Fruit fly (Drosophila melanogaster) whole organism, embryonic: ENCODE data around the gene CG42538.
A peak's percentile ranks its signal among the peaks of the same experiment; 100 is the strongest.

Experiments used
- Awh ChIP-seq: fragments of 200-800 bp; sonication (Bioruptor generic); IDR thresholded peaks from 2 replicates; pipeline ENCODE4, ENCODE4 v1.3.6; 2022; ENCODE audit warnings: missing biosample characterization, missing genetic modification characterization
- CG1233 ChIP-seq: fragments of 200-800 bp; sonication (Bioruptor generic); optimal IDR thresholded peaks from 4 replicates; lab custom pipeline; 2018; ENCODE audit warnings: missing biosample characterization, mild to moderate bottlenecking, missing genetic modification characterization
- CG13894 ChIP-seq: fragments of 200-800 bp; sonication (Bioruptor generic); optimal IDR thresholded peaks from 3 replicates; lab custom pipeline; 2018; ENCODE audit warnings: missing biosample characterization, mild to moderate bottlenecking, missing genetic modification characterization, moderate library complexity
- CG1529 ChIP-seq: fragments of 200-800 bp; sonication (Bioruptor generic); optimal IDR thresholded peaks from 3 replicates; lab custom pipeline; 2018; ENCODE audit warnings: missing biosample characterization, missing genetic modification characterization
- CG15479 ChIP-seq: fragments of 200-800 bp; sonication (Bioruptor generic); optimal IDR thresholded peaks from 3 replicates; lab custom pipeline; 2019; ENCODE audit warnings: missing biosample characterization, mild to moderate bottlenecking, missing genetic modification characterization, moderate library complexity
- CG16813 ChIP-seq: fragments of 200-800 bp; sonication (Bioruptor generic); IDR thresholded peaks from 3 replicates; pipeline ENCODE4 v1.3.6; 2022; ENCODE audit warnings: missing biosample characterization, missing genetic modification characterization; ENCODE audit not compliant: partially characterized antibody
- CG17186 ChIP-seq: fragments of 200-800 bp; sonication (Bioruptor generic); optimal IDR thresholded peaks from 3 replicates; lab custom pipeline; 2017; ENCODE audit warnings: missing biosample characterization, missing genetic modification reagents, missing genetic modification characterization
- CG18619 ChIP-seq: fragments of 200-800 bp; sonication (Bioruptor generic); optimal IDR thresholded peaks from 3 replicates; lab custom pipeline; 2017; ENCODE audit warnings: missing biosample characterization, mild to moderate bottlenecking, missing genetic modification characterization
- CG2889 ChIP-seq: fragments of 200-800 bp; sonication (Bioruptor generic); IDR thresholded peaks from 3 replicates; pipeline ENCODE4 v1.3.6; 2022; ENCODE audit warnings: missing biosample characterization, missing genetic modification characterization
- CG30431 ChIP-seq: fragments of 200-800 bp; sonication (Bioruptor generic); optimal IDR thresholded peaks from 2 replicates; lab custom pipeline; 2017; ENCODE audit warnings: missing biosample characterization, missing genetic modification characterization
- CG3065 ChIP-seq: fragments of 200-800 bp; sonication (Bioruptor generic); optimal IDR thresholded peaks from 2 replicates; lab custom pipeline; 2016; ENCODE audit warnings: missing biosample characterization, missing genetic modification characterization
- CG32767 ChIP-seq: fragments of 200-800 bp; sonication (Bioruptor generic); IDR thresholded peaks from 2 replicates; pipeline ENCODE4 v1.3.6; 2022; ENCODE audit warnings: missing biosample characterization, missing genetic modification characterization
- CG42726 ChIP-seq: fragments of 200-800 bp; sonication (Bioruptor generic); IDR thresholded peaks from 2 replicates; pipeline ENCODE4 v1.3.6; 2022; ENCODE audit warnings: missing biosample characterization, missing genetic modification characterization; ENCODE audit not compliant: partially characterized antibody
- CG4282 ChIP-seq: fragments of 200-800 bp; sonication (Bioruptor generic); optimal IDR thresholded peaks from 2 replicates; lab custom pipeline; 2016; ENCODE audit warnings: missing biosample characterization, missing genetic modification characterization
- CG5180 ChIP-seq: fragments of 200-800 bp; sonication (Bioruptor generic); optimal IDR thresholded peaks from 3 replicates; lab custom pipeline; 2017; ENCODE audit warnings: missing biosample characterization, missing genetic modification characterization, mild to moderate bottlenecking, moderate library complexity, missing genetic modification reagents
- CG6791 ChIP-seq: fragments of 200-800 bp; sonication (Bioruptor generic); IDR thresholded peaks from 3 replicates; pipeline ENCODE4 v1.3.6; 2022; ENCODE audit warnings: missing biosample characterization, missing genetic modification characterization; ENCODE audit not compliant: partially characterized antibody
- CG8359 ChIP-seq: fragments of 200-800 bp; sonication (Bioruptor generic); optimal IDR thresholded peaks from 2 replicates; lab custom pipeline; 2017; ENCODE audit warnings: missing biosample characterization, mild to moderate bottlenecking, missing genetic modification characterization, borderline replicate concordance
- Deaf1 ChIP-seq: fragments of 200-800 bp; optimal IDR thresholded peaks from 3 replicates; lab custom pipeline; 2019; ENCODE audit warnings: missing biosample characterization, mild to moderate bottlenecking, missing genetic modification characterization, moderate library complexity
- Doc2 ChIP-seq: fragments of 200-800 bp; sonication (Bioruptor generic); IDR thresholded peaks from 2 replicates; pipeline ENCODE4 v1.3.6; 2022; ENCODE audit warnings: missing biosample characterization, missing genetic modification characterization
- E2f1 ChIP-seq: fragments of 200-800 bp; sonication (Bioruptor generic); IDR thresholded peaks from 2 replicates; pipeline ENCODE4 v1.3.6; 2022; ENCODE audit warnings: missing biosample characterization, missing genetic modification characterization
- Ets65A ChIP-seq: fragments of 200-800 bp; sonication (Bioruptor generic); peaks from one replicate; lab custom pipeline; 2016; ENCODE audit warnings: missing biosample characterization, missing genetic modification characterization
- Hsf ChIP-seq: fragments of 200-800 bp; sonication (Bioruptor generic); optimal IDR thresholded peaks from 3 replicates; lab custom pipeline; 2016; ENCODE audit warnings: missing biosample characterization, missing genetic modification characterization
- Med ChIP-seq: fragments of 200-800 bp; sonication (Bioruptor generic); peaks from one replicate; lab custom pipeline; 2016; ENCODE audit warnings: missing biosample characterization, missing genetic modification characterization, mild to moderate bottlenecking, inconsistent platforms, moderate library complexity
- Mes4 ChIP-seq: fragments of 200-800 bp; sonication (Bioruptor generic); optimal IDR thresholded peaks from 2 replicates; lab custom pipeline; 2016; ENCODE audit warnings: missing biosample characterization, missing genetic modification characterization
- Oaz ChIP-seq: fragments of 200-800 bp; sonication (Bioruptor generic); IDR thresholded peaks from 2 replicates; pipeline ENCODE4 v1.3.6; 2022; ENCODE audit warnings: missing biosample characterization, missing genetic modification characterization
- Opbp ChIP-seq: fragments of 200-800 bp; sonication (Bioruptor generic); IDR thresholded peaks from 3 replicates; pipeline ENCODE4 v1.3.6; 2022; ENCODE audit warnings: missing biosample characterization, missing genetic modification characterization; ENCODE audit not compliant: partially characterized antibody
- Ravus ChIP-seq: fragments of 200-800 bp; sonication (Bioruptor generic); IDR thresholded peaks from 2 replicates; pipeline ENCODE4 v1.3.6; 2022; ENCODE audit warnings: missing biosample characterization, missing genetic modification characterization
- ab ChIP-seq: fragments of 200-800 bp; sonication (Bioruptor generic); optimal IDR thresholded peaks from 2 replicates; lab custom pipeline; 2016; ENCODE audit warnings: missing biosample characterization, missing genetic modification characterization
- abd-A ChIP-seq: fragments of 200-800 bp; sonication (Bioruptor generic); optimal IDR thresholded peaks from 3 replicates; lab custom pipeline; 2019; ENCODE audit warnings: missing biosample characterization, mild to moderate bottlenecking, missing genetic modification characterization, moderate library complexity
- bab2 ChIP-seq: fragments of 200-800 bp; sonication (Bioruptor generic); optimal IDR thresholded peaks from 2 replicates; lab custom pipeline; 2016; ENCODE audit warnings: missing biosample characterization, missing genetic modification characterization
- chinmo ChIP-seq: fragments of 200-800 bp; sonication (Bioruptor generic); IDR thresholded peaks from 4 replicates; pipeline ENCODE4 v1.3.6; 2022; ENCODE audit warnings: missing biosample characterization, missing genetic modification characterization; ENCODE audit not compliant: partially characterized antibody
- dan ChIP-seq: fragments of 200-800 bp; sonication (Bioruptor generic); IDR thresholded peaks from 2 replicates; pipeline ENCODE4 v1.3.6; 2022; ENCODE audit warnings: missing biosample characterization, missing genetic modification characterization
- dysf ChIP-seq: fragments of 200-800 bp; sonication (Bioruptor generic); IDR thresholded peaks from 3 replicates; pipeline ENCODE4 v1.3.6; 2022; ENCODE audit warnings: missing biosample characterization, missing genetic modification characterization
- ewg ChIP-seq: fragments of 200-800 bp; sonication (Bioruptor generic); optimal IDR thresholded peaks from 3 replicates; lab custom pipeline; 2017; ENCODE audit warnings: mild to moderate bottlenecking, missing biosample characterization, missing genetic modification reagents, missing genetic modification characterization
- exex ChIP-seq: fragments of 200-800 bp; sonication (Bioruptor generic); optimal IDR thresholded peaks from 4 replicates; lab custom pipeline; 2018; ENCODE audit warnings: missing biosample characterization, mild to moderate bottlenecking, missing genetic modification characterization, moderate library complexity
- grau ChIP-seq: fragments of 200-800 bp; optimal IDR thresholded peaks from 3 replicates; lab custom pipeline; 2019; ENCODE audit warnings: missing biosample characterization, mild to moderate bottlenecking, missing genetic modification characterization, moderate library complexity
- jumu ChIP-seq: fragments of 200-800 bp; sonication (Bioruptor generic); optimal IDR thresholded peaks from 3 replicates; lab custom pipeline; 2016; ENCODE audit warnings: missing biosample characterization, missing genetic modification characterization
- lilli ChIP-seq: fragments of 200-800 bp; sonication (Bioruptor generic); optimal IDR thresholded peaks from 3 replicates; lab custom pipeline; 2016; ENCODE audit warnings: missing biosample characterization, missing genetic modification characterization
- lmd ChIP-seq: fragments of 200-800 bp; sonication (Bioruptor generic); IDR thresholded peaks from 2 replicates; pipeline ENCODE4 v1.3.6; 2022; ENCODE audit warnings: missing biosample characterization, missing genetic modification characterization
- oc ChIP-seq: fragments of 200-800 bp; sonication (Bioruptor generic); optimal IDR thresholded peaks from 2 replicates; lab custom pipeline; 2018; ENCODE audit warnings: missing biosample characterization, mild to moderate bottlenecking, missing genetic modification characterization, moderate library complexity
- org-1 ChIP-seq: fragments of 200-800 bp; sonication (Bioruptor generic); optimal IDR thresholded peaks from 2 replicates; lab custom pipeline; 2017; ENCODE audit warnings: missing biosample characterization, missing genetic modification characterization
- pros ChIP-seq: fragments of 200-800 bp; sonication (Bioruptor generic); optimal IDR thresholded peaks from 3 replicates; lab custom pipeline; 2019; ENCODE audit warnings: missing biosample characterization, mild to moderate bottlenecking, missing genetic modification characterization, moderate library complexity
- psq ChIP-seq: fragments of 200-800 bp; sonication (Bioruptor generic); optimal IDR thresholded peaks from 2 replicates; lab custom pipeline; 2017; ENCODE audit warnings: missing biosample characterization, missing genetic modification characterization
- sd ChIP-seq: fragments of 200-800 bp; sonication (Bioruptor generic); optimal IDR thresholded peaks from 3 replicates; lab custom pipeline; 2018; ENCODE audit warnings: missing biosample characterization, mild to moderate bottlenecking, missing genetic modification characterization, moderate library complexity
- seq ChIP-seq: fragments of 200-800 bp; sonication (Bioruptor generic); IDR thresholded peaks from 2 replicates; pipeline ENCODE4 v1.3.6; 2022; ENCODE audit warnings: missing biosample characterization, missing genetic modification characterization
- slou ChIP-seq: fragments of 200-800 bp; sonication (Bioruptor generic); optimal IDR thresholded peaks from 3 replicates; lab custom pipeline; 2016; ENCODE audit warnings: missing biosample characterization, missing genetic modification characterization
- sna ChIP-seq: fragments of 200-800 bp; sonication (Bioruptor generic); IDR thresholded peaks from 2 replicates; pipeline ENCODE4 v1.3.6; 2022; ENCODE audit warnings: missing biosample characterization, missing genetic modification characterization; ENCODE audit not compliant: partially characterized antibody
- sqz ChIP-seq: fragments of 200-800 bp; sonication (Bioruptor generic); optimal IDR thresholded peaks from 3 replicates; lab custom pipeline; 2018; ENCODE audit warnings: missing biosample characterization, mild to moderate bottlenecking, missing genetic modification characterization
- tin ChIP-seq: fragments of 200-800 bp; sonication (Bioruptor generic); optimal IDR thresholded peaks from 3 replicates; lab custom pipeline; 2016; ENCODE audit warnings: missing biosample characterization, missing genetic modification characterization
- wdn ChIP-seq: fragments of 200-800 bp; sonication (Bioruptor generic); IDR thresholded peaks from 2 replicates; pipeline ENCODE4 v1.3.6; 2022; ENCODE audit warnings: missing biosample characterization, missing genetic modification characterization

CG42538 gene

DNA sequence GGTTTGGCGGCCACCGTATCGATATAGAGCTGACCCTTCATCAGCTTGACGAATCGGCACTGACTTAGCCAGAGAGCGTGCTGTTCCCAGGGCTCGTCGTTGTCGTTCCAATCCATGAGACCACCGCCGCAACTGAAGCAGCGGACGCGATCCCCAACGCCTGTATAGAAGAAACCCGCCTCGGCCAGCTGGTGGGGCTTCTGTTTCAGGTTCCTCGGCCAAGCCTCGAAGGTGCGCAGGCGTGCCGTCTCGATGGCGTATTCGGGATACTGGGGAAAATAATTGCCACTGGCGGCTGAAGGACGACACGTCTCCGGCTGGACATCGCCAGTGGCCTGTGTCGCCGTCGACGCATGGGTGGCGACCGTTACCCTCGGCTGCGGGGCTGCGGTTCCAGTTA is 4.7 kb downstream of the CG42538 start:
- no peak for TF ChIP-seq CG3065 (GFP tag; lab: Kevin White, UChicago)
- TF ChIP-seq Med (GFP tag; lab: Kevin White, UChicago): peak; percentile 59
- no peak for TF ChIP-seq Mes4 (GFP tag; lab: Kevin White, UChicago)
- TF ChIP-seq Ets65A (GFP tag; lab: Kevin White, UChicago): peak; percentile 72
- peak; percentile 36; the same call in 1 of the 2 replicates for TF ChIP-seq CG42726 (GFP tag; lab: Robert Waterston, UW)
- TF ChIP-seq chinmo: 0 out of 4 replicates have a peak, but pooled peaks have one; percentile 25
- TF ChIP-seq CG1233: no peak
- TF ChIP-seq CG16813 (GFP tag; lab: Robert Waterston, UW): 0 out of 3 replicates have a peak, but pooled peaks have one; percentile 8
- TF ChIP-seq CG30431 (GFP tag; lab: Kevin White, UChicago): no peak

DNA sequence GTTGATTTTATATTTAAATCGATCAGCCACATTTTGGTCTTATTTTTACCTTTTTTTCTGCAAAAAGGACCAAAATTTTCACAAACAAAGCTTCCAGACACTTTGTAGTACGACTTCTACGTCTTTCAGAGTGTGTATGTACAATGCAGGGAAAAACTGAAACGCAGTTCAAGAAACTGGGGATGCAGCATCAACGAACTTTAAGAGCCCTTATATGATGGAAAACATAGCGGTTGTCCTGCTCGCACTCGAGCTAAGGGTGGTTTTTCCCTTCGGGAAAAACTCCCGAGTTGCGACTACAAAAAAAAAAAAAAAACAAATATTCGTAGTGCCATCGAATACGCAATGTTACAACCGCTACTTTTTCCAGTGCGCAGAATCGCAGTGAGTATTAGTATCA is 6.1 kb downstream of the CG42538 start:
- TF ChIP-seq seq (GFP tag; lab: Robert Waterston, UW) (peak; percentile 68; the same call in 1 of the 2 replicates), Hsf (GFP tag; lab: Kevin White, UChicago) (no peak), CG17186 (no peak), jumu (GFP tag; lab: Kevin White, UChicago) (no peak), CG1529 (GFP tag; lab: Kevin White, UChicago) (no peak), Oaz (GFP tag; lab: Robert Waterston, UW) (no peak), org-1 (GFP tag; lab: Kevin White, UChicago) (no peak), Awh (0 out of 2 replicates have a peak, but pooled peaks have one; percentile 11), CG2889 (GFP tag; lab: Robert Waterston, UW) (no peak), wdn (no peak), CG15479 (no peak), sd (no peak), bab2 (GFP tag; lab: Kevin White, UChicago) (no peak), Ravus (GFP tag; lab: Robert Waterston, UW) (no peak), dysf (no peak), sna (no peak), CG4282 (GFP tag; lab: Kevin White, UChicago) (no peak), oc (tag; lab: Kevin White, UChicago) (peak; percentile 4), abd-A (tag; lab: Kevin White, UChicago) (peak; percentile 67), pros (GFP tag; lab: Kevin White, UChicago) (peak; percentile 76), dan (no peak), CG6791 (GFP tag; lab: Robert Waterston, UW) (0 out of 3 replicates have a peak, but pooled peaks have one; percentile 18), Doc2 (GFP tag; lab: Robert Waterston, UW) (no peak), sqz (GFP tag; lab: Kevin White, UChicago) (peak; percentile 82), CG18619 (GFP tag; lab: Kevin White, UChicago) (no peak), lilli (GFP tag; lab: Kevin White, UChicago) (peak; percentile 8), ab (no peak), CG32767 (GFP tag; lab: Robert Waterston, UW) (peak; percentile 31; the same call in 1 of the 2 replicates), tin (GFP tag; lab: Kevin White, UChicago) (no peak), Deaf1 (tag; lab: Kevin White, UChicago) (peak; percentile 85), E2f1 (GFP tag; lab: Robert Waterston, UW) (no peak), grau (tag; lab: Kevin White, UChicago) (no peak), Med (GFP tag; lab: Kevin White, UChicago) (no peak), lmd (no peak), CG5180 (no peak), ewg (GFP tag; lab: Kevin White, UChicago) (peak; percentile 87), Opbp (GFP tag; lab: Robert Waterston, UW) (no peak), slou (GFP tag; lab: Kevin White, UChicago) (no peak), CG8359 (no peak), exex (no peak), psq (GFP tag; lab: Kevin White, UChicago) (no peak), CG13894 (tag; lab: Kevin White, UChicago) (peak; percentile 88)
